Worm (Caenorhabditis elegans) whole organism, early embryonic: ENCODE measurements around the gene wrt-2.

ENCODE experiments used
- B0310.2 ChIP-seq: sonication (generic microtip); optimal IDR thresholded peaks from 2 replicates; lab custom pipeline; 2016; ENCODE audit warnings: mild to moderate bottlenecking, missing genetic modification characterization, missing compliant biosample characterization
- F13C5.2 ChIP-seq: sonication (generic microtip); optimal IDR thresholded peaks from 2 replicates; lab custom pipeline; 2017; ENCODE audit warnings: mild to moderate bottlenecking, missing genetic modification characterization, inconsistent platforms, missing compliant biosample characterization
- ama-1 ChIP-seq: fragments of 150-350 bp; optimal IDR thresholded peaks from 2 replicates; lab custom pipeline; 2014
- ceh-13 ChIP-seq: fragments of 200-800 bp; sonication (Bioruptor generic); optimal IDR thresholded peaks from 2 replicates; lab custom pipeline; 2018; ENCODE audit warnings: mild to moderate bottlenecking, missing genetic modification characterization, missing compliant biosample characterization
- ceh-36 ChIP-seq: sonication (generic microtip); optimal IDR thresholded peaks from 2 replicates; lab custom pipeline; 2016; ENCODE audit warnings: missing genetic modification characterization, inconsistent platforms, missing compliant biosample characterization
- ets-7 ChIP-seq: sonication (generic microtip); optimal IDR thresholded peaks from 2 replicates; lab custom pipeline; 2016; ENCODE audit warnings: missing genotype, missing genetic modification characterization, missing compliant biosample characterization
- flt-1 ChIP-seq: fragments of 200-800 bp; sonication (Bioruptor generic); IDR thresholded peaks from 2 replicates; pipeline ENCODE4 v1.3.6; 2022; ENCODE audit warnings: missing genetic modification characterization, missing compliant biosample characterization
- hmbx-1 ChIP-seq: sonication (generic microtip); optimal IDR thresholded peaks from 2 replicates; lab custom pipeline; 2016; ENCODE audit warnings: mild to moderate bottlenecking, missing genetic modification characterization, missing compliant biosample characterization
- hmg-4 ChIP-seq: fragments of 200-800 bp; sonication (Bioruptor generic); optimal IDR thresholded peaks from 2 replicates; lab custom pipeline; 2018; ENCODE audit warnings: mild to moderate bottlenecking, missing genetic modification characterization, missing compliant biosample characterization
- hnd-1 ChIP-seq: sonication (generic microtip); optimal IDR thresholded peaks from 2 replicates; lab custom pipeline; 2016; ENCODE audit warnings: missing genetic modification characterization, missing compliant biosample characterization
- pes-1 ChIP-seq: fragments of 200-800 bp; sonication (Bioruptor generic); IDR thresholded peaks from 2 replicates; pipeline ENCODE4 v1.3.6; 2022; ENCODE audit warnings: missing genetic modification reagents, missing genetic modification characterization, missing compliant biosample characterization
- scrt-1 ChIP-seq: fragments of 200-800 bp; sonication (Bioruptor generic); IDR thresholded peaks from 2 replicates; pipeline ENCODE4 v1.3.6; 2022; ENCODE audit warnings: missing genetic modification characterization, missing compliant biosample characterization
- sea-1 ChIP-seq: fragments of 200-800 bp; sonication (Bioruptor generic); conservative IDR thresholded peaks from 2 replicates; pipeline ENCODE4 v1.3.6; 2022; ENCODE audit warnings: missing genetic modification characterization, missing compliant biosample characterization
- tbx-37 ChIP-seq: fragments of 200-800 bp; sonication (Bioruptor generic); conservative IDR thresholded peaks from 2 replicates; pipeline ENCODE4 v1.3.6; 2022; ENCODE audit warnings: missing genetic modification reagents, missing genetic modification characterization, missing compliant biosample characterization

ce11 chrX:3101562-3101961, 7.4 kb upstream of the wrt-2 start:
- TF ChIP-seq ceh-13 (GFP tag; lab: Kevin White, UChicago), result no peak
- no peak for TF ChIP-seq ama-1 (lab: Kevin White, UChicago)
- TF ChIP-seq hmg-4 (GFP tag; lab: Kevin White, UChicago), result no peak
- no peak for TF ChIP-seq scrt-1
- no peak for TF ChIP-seq hmbx-1 (tag; lab: Kevin White, UChicago)
- no peak for TF ChIP-seq ets-7 (tag; lab: Kevin White, UChicago)
- no peak for TF ChIP-seq ceh-36 (tag; lab: Kevin White, UChicago)
- TF ChIP-seq B0310.2 (tag; lab: Kevin White, UChicago), result no peak
- no peak for TF ChIP-seq flt-1 (GFP tag; lab: Robert Waterston, UW)
- no peak for TF ChIP-seq sea-1
- no peak for TF ChIP-seq tbx-37
- TF ChIP-seq pes-1, result no peak
- no peak for TF ChIP-seq F13C5.2 (tag; lab: Kevin White, UChicago)
- no peak for TF ChIP-seq hnd-1 (tag; lab: Kevin White, UChicago)
